Worm (Caenorhabditis elegans): Measurements from ENCODE around the gene F59B1.10.

DNA sequence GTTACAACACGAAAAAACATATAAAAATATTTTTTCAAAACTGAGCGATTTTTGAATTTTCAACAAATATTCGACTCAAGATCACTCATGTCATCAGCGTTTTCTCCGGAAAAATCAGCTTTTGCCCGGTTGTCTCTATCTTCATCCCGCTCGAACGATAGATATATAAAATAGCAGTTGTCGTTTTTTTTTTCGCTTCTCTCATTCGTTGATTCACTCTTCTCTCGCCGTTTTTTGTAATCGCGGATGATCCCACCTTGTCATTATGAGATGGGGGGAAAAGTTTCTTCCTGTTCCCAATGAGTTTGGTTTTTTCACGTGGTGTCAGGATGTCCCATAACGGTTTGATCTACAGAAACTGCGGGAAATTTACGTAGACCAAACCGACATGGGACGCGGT is 47.5 kb upstream of the F59B1.10 start:
- TF ChIP-seq ceh-58 (GFP tag; IDR thresholded peaks at IDR 0.05), result no peak
- no peak for TF ChIP-seq B0035.1 (tag; optimal IDR thresholded peaks at IDR 0.05)
- no peak for TF ChIP-seq dox-1 (GFP tag; IDR thresholded peaks at IDR 0.05)
- TF ChIP-seq madf-10 (tag; optimal IDR thresholded peaks at IDR 0.05), result no peak
- TF ChIP-seq lin-40 (tag; optimal IDR thresholded peaks at IDR 0.05), result no peak
- TF ChIP-seq efl-1 (GFP tag; optimal IDR thresholded peaks at IDR 0.05), result no peak
- no peak for TF ChIP-seq unc-130 (GFP tag; optimal IDR thresholded peaks at IDR 0.05)
- no peak for TF ChIP-seq atf-7 (tag; optimal IDR thresholded peaks at IDR 0.05)
- no peak for TF ChIP-seq lir-1 (GFP tag; conservative IDR thresholded peaks at IDR 0.05)
- no peak for TF ChIP-seq snpc-3.4 (tag; optimal IDR thresholded peaks at IDR 0.05)
- TF ChIP-seq pbrm-1 (GFP tag; IDR thresholded peaks at IDR 0.05), result no peak
- no peak for TF ChIP-seq ama-1 (optimal IDR thresholded peaks at IDR 0.05)
- no peak for TF ChIP-seq ama-1 (GFP tag; optimal IDR thresholded peaks at IDR 0.05)
- no peak for TF ChIP-seq snpc-4 (GFP tag; optimal IDR thresholded peaks at IDR 0.05)
- no peak for TF ChIP-seq snpc-4 (tag; optimal IDR thresholded peaks at IDR 0.05)
- TF ChIP-seq let-526 (GFP tag; IDR thresholded peaks at IDR 0.05), result no peak
